Fruit fly (Drosophila melanogaster) whole organism, adult: ENCODE results near the gene CG32572.

Experiments
- CG12768 ChIP-seq: fragments of 200-800 bp; sonication (Bioruptor generic); optimal IDR thresholded peaks from 2 replicates; lab custom pipeline; 2017; ENCODE audit warnings: missing biosample characterization, missing genetic modification characterization, mild to moderate bottlenecking, moderate library complexity, missing genetic modification reagents
- CG1620 ChIP-seq: fragments of 200-800 bp; sonication (Bioruptor generic); optimal IDR thresholded peaks from 2 replicates; lab custom pipeline; 2016; ENCODE audit warnings: missing biosample characterization, missing genetic modification characterization
- Clk ChIP-seq: fragments of 200-800 bp; sonication (Bioruptor generic); optimal IDR thresholded peaks from 2 replicates; lab custom pipeline; 2017; ENCODE audit warnings: missing biosample characterization, missing genetic modification characterization
- Crg-1 ChIP-seq: fragments of 200-800 bp; sonication (Bioruptor generic); optimal IDR thresholded peaks from 2 replicates; lab custom pipeline; 2016; ENCODE audit warnings: missing biosample characterization, missing genetic modification characterization
- kay ChIP-seq: fragments of 200-800 bp; sonication (Bioruptor generic); peaks from one replicate; lab custom pipeline; 2016; ENCODE audit warnings: missing biosample characterization, missing genetic modification characterization, borderline replicate concordance
- tj ChIP-seq: fragments of 200-800 bp; sonication (Bioruptor generic); optimal IDR thresholded peaks from 3 replicates; lab custom pipeline; 2017; ENCODE audit warnings: missing biosample characterization, mild to moderate bottlenecking, missing genetic modification characterization, moderate library complexity

DNA sequence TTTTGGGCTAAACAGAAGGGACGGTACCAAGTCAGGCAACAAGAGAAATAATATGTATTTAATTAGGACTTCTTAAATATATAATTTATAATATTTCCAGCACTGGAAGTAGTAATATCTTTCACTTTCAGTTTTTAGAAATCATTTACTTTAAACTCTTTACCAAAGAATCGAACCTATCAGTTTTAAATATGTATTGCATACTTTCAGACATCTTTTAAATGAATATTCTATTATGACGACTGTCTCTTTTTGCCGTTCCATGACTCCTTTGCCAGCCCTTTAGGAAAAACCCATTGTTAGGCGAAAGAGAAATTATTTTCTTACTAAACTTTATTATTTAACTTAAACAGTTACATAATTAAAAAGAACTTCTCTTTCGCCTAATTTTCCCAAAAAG lies 36.7 kb downstream of the CG32572 start:
- TF ChIP-seq Crg-1 (GFP tag; lab: Kevin White, UChicago) (no peak), kay (GFP tag; lab: Kevin White, UChicago) (no peak), Clk (GFP tag; lab: Kevin White, UChicago) (no peak), CG12768 (GFP tag; lab: Kevin White, UChicago) (no peak), CG1620 (GFP tag; lab: Kevin White, UChicago) (no peak), tj (GFP tag; lab: Kevin White, UChicago) (no peak)
